Fruit fly (Drosophila melanogaster) whole organism, embryonic: ENCODE data around the gene Sb.

ENCODE experiments used
- Ada2b ChIP-seq: fragments of 200-800 bp; sonication (Bioruptor generic); IDR thresholded peaks from 2 replicates; pipeline ENCODE4 v1.3.6; 2022; ENCODE audit warnings: missing biosample characterization, missing genetic modification characterization
- Aef1 ChIP-seq: fragments of 200-800 bp; sonication (Bioruptor generic); IDR thresholded peaks from 3 replicates; pipeline ENCODE4 v1.3.6; 2022; ENCODE audit warnings: missing biosample characterization, missing genetic modification characterization
- B-H1 ChIP-seq: fragments of 200-800 bp; sonication (Bioruptor generic); IDR thresholded peaks from 3 replicates; pipeline ENCODE4 v1.3.6; 2022; ENCODE audit warnings: missing biosample characterization, missing genetic modification characterization
- CG10267 ChIP-seq: fragments of 200-800 bp; sonication (Bioruptor generic); optimal IDR thresholded peaks from 2 replicates; lab custom pipeline; 2018; ENCODE audit warnings: missing biosample characterization, mild to moderate bottlenecking, missing genetic modification characterization, moderate library complexity
- CG10462 ChIP-seq: fragments of 200-800 bp; sonication (Bioruptor generic); optimal IDR thresholded peaks from 2 replicates; lab custom pipeline; 2016; ENCODE audit warnings: missing biosample characterization, missing genetic modification characterization
- CG11560 ChIP-seq: fragments of 200-800 bp; sonication (Bioruptor generic); IDR thresholded peaks from 3 replicates; pipeline ENCODE4 v1.3.6; 2022; ENCODE audit warnings: missing biosample characterization, missing genetic modification characterization
- CG11723 ChIP-seq: fragments of 200-800 bp; sonication (Bioruptor generic); optimal IDR thresholded peaks from 2 replicates; lab custom pipeline; 2017; ENCODE audit warnings: missing biosample characterization, mild to moderate bottlenecking, missing genetic modification characterization
- CG1233 ChIP-seq: fragments of 200-800 bp; sonication (Bioruptor generic); optimal IDR thresholded peaks from 4 replicates; lab custom pipeline; 2018; ENCODE audit warnings: missing biosample characterization, mild to moderate bottlenecking, missing genetic modification characterization
- CG12659 ChIP-seq: fragments of 200-800 bp; sonication (Bioruptor generic); optimal IDR thresholded peaks from 3 replicates; lab custom pipeline; 2017; ENCODE audit warnings: mild to moderate bottlenecking, missing biosample characterization, missing genetic modification reagents, missing genetic modification characterization
- CG12769 ChIP-seq: fragments of 200-800 bp; sonication (Bioruptor generic); optimal IDR thresholded peaks from 2 replicates; lab custom pipeline; 2019; ENCODE audit warnings: missing biosample characterization, mild to moderate bottlenecking, missing genetic modification characterization, moderate library complexity
- CG14014 ChIP-seq: fragments of 200-800 bp; sonication (Bioruptor generic); IDR thresholded peaks from 2 replicates; pipeline ENCODE4 v1.3.6; 2022; ENCODE audit warnings: missing biosample characterization, missing genetic modification characterization
- CG15011 ChIP-seq: fragments of 200-800 bp; sonication (Bioruptor generic); optimal IDR thresholded peaks from 3 replicates; lab custom pipeline; 2018; ENCODE audit warnings: missing biosample characterization, mild to moderate bottlenecking, missing genetic modification characterization
- CG1603 ChIP-seq: fragments of 200-800 bp; sonication (Bioruptor generic); optimal IDR thresholded peaks from 2 replicates; lab custom pipeline; 2019; ENCODE audit warnings: missing biosample characterization, mild to moderate bottlenecking, missing genetic modification characterization, moderate library complexity
- CG17361 ChIP-seq: fragments of 200-800 bp; sonication (Bioruptor generic); IDR thresholded peaks from 3 replicates; pipeline ENCODE4 v1.3.6; 2022; ENCODE audit warnings: missing biosample characterization, missing genetic modification characterization
- CG34376 ChIP-seq: fragments of 200-800 bp; sonication (Bioruptor generic); optimal IDR thresholded peaks from 2 replicates; lab custom pipeline; 2018; ENCODE audit warnings: missing biosample characterization, mild to moderate bottlenecking, missing genetic modification characterization
- CG4424 ChIP-seq: fragments of 200-800 bp; sonication (Bioruptor generic); optimal IDR thresholded peaks from 3 replicates; lab custom pipeline; 2016; ENCODE audit warnings: missing biosample characterization, missing genetic modification characterization
- CG6791 ChIP-seq: fragments of 200-800 bp; sonication (Bioruptor generic); IDR thresholded peaks from 3 replicates; pipeline ENCODE4 v1.3.6; 2022; ENCODE audit warnings: missing biosample characterization, missing genetic modification characterization; ENCODE audit not compliant: partially characterized antibody
- CG7271 ChIP-seq: fragments of 200-800 bp; sonication (Bioruptor generic); optimal IDR thresholded peaks from 2 replicates; lab custom pipeline; 2018; ENCODE audit warnings: missing biosample characterization, mild to moderate bottlenecking, missing genetic modification characterization, moderate library complexity
- Dad ChIP-seq: fragments of 200-800 bp; sonication (Bioruptor generic); optimal IDR thresholded peaks from 3 replicates; lab custom pipeline; 2016; ENCODE audit warnings: missing biosample characterization, missing genetic modification characterization
- HLH4C ChIP-seq: fragments of 200-800 bp; sonication (Bioruptor generic); IDR thresholded peaks from 3 replicates; pipeline ENCODE4 v1.3.6; 2022; ENCODE audit warnings: missing biosample characterization, missing genetic modification characterization; ENCODE audit not compliant: partially characterized antibody
- Med ChIP-seq: fragments of 200-800 bp; sonication (Bioruptor generic); peaks from one replicate; lab custom pipeline; 2016; ENCODE audit warnings: missing biosample characterization, missing genetic modification characterization, mild to moderate bottlenecking, inconsistent platforms, moderate library complexity
- NFAT ChIP-seq: fragments of 200-800 bp; sonication (Bioruptor generic); IDR thresholded peaks from 2 replicates; pipeline ENCODE4 v1.3.6; 2022; ENCODE audit warnings: missing biosample characterization, missing genetic modification characterization
- Neu2 ChIP-seq: fragments of 200-800 bp; sonication (Bioruptor generic); optimal IDR thresholded peaks from 3 replicates; lab custom pipeline; 2016; ENCODE audit warnings: missing biosample characterization, missing genetic modification characterization, borderline replicate concordance
- Opbp ChIP-seq: fragments of 200-800 bp; sonication (Bioruptor generic); IDR thresholded peaks from 3 replicates; pipeline ENCODE4 v1.3.6; 2022; ENCODE audit warnings: missing biosample characterization, missing genetic modification characterization; ENCODE audit not compliant: partially characterized antibody
- Optix ChIP-seq: fragments of 200-800 bp; sonication (Bioruptor generic); IDR thresholded peaks from 3 replicates; pipeline ENCODE4 v1.3.6; 2022; ENCODE audit warnings: missing biosample characterization, missing genetic modification characterization
- Poxn ChIP-seq: fragments of 200-800 bp; sonication (Bioruptor generic); IDR thresholded peaks from 2 replicates; pipeline ENCODE4 v1.3.6; 2022; ENCODE audit warnings: missing biosample characterization, missing genetic modification characterization
- Scr ChIP-seq: fragments of 200-800 bp; sonication (Bioruptor generic); IDR thresholded peaks from 2 replicates; pipeline ENCODE4 v1.3.6; 2022; ENCODE audit warnings: missing biosample characterization, missing genetic modification characterization; ENCODE audit not compliant: partially characterized antibody
- Sox100B ChIP-seq: fragments of 200-800 bp; sonication (Bioruptor generic); optimal IDR thresholded peaks from 3 replicates; lab custom pipeline; 2018; ENCODE audit warnings: missing biosample characterization, mild to moderate bottlenecking, missing genetic modification characterization
- Ssrp ChIP-seq: fragments of 200-800 bp; sonication (Bioruptor generic); optimal IDR thresholded peaks from 2 replicates; lab custom pipeline; 2018; ENCODE audit warnings: missing biosample characterization, mild to moderate bottlenecking, missing genetic modification characterization, moderate library complexity
- Trl ChIP-seq, 3 experiments: fragments of >200 bp in 2 of 3; fragments of 200-800 bp in 1 of 3; sonication (Bioruptor generic) in 1 of 3; optimal IDR thresholded peaks; 2 replicates in 1 of 3; 3 replicates in 2 of 3; lab custom pipeline; 2016 to 2017; ENCODE audit warnings: missing biosample characterization in 1 of 3, missing genetic modification characterization in 1 of 3
- ab ChIP-seq: fragments of 200-800 bp; sonication (Bioruptor generic); optimal IDR thresholded peaks from 2 replicates; lab custom pipeline; 2016; ENCODE audit warnings: missing biosample characterization, missing genetic modification characterization
- chif ChIP-seq, 2 experiments: fragments of 200-800 bp; sonication (Bioruptor generic); optimal IDR thresholded peaks; 3 replicates each; lab custom pipeline; 2016; ENCODE audit warnings: missing biosample characterization in 2 of 2, missing genetic modification characterization in 2 of 2
- crol ChIP-seq: fragments of 200-800 bp; sonication (Bioruptor generic); IDR thresholded peaks from 2 replicates; pipeline ENCODE4 v1.3.6; 2022; ENCODE audit warnings: missing biosample characterization, missing genetic modification characterization
- da ChIP-seq: fragments of 200-800 bp; sonication (Bioruptor generic); optimal IDR thresholded peaks from 2 replicates; lab custom pipeline; 2016; ENCODE audit warnings: missing biosample characterization, missing genetic modification characterization
- dm ChIP-seq: fragments of 200-800 bp; sonication (Bioruptor generic); optimal IDR thresholded peaks from 3 replicates; lab custom pipeline; 2016; ENCODE audit warnings: missing biosample characterization, missing genetic modification characterization
- eyg ChIP-seq: fragments of 200-800 bp; sonication (Bioruptor generic); optimal IDR thresholded peaks from 3 replicates; lab custom pipeline; 2016; ENCODE audit warnings: missing biosample characterization, missing genetic modification characterization
- fd3F ChIP-seq: fragments of 200-800 bp; sonication (Bioruptor generic); optimal IDR thresholded peaks from 2 replicates; lab custom pipeline; 2018; ENCODE audit warnings: missing biosample characterization, mild to moderate bottlenecking, missing genetic modification characterization, moderate library complexity
- fru ChIP-seq: fragments of >200 bp; optimal IDR thresholded peaks from 2 replicates; lab custom pipeline; 2017
- gfzf ChIP-seq: fragments of 200-800 bp; sonication (Bioruptor generic); optimal IDR thresholded peaks from 2 replicates; lab custom pipeline; 2016; ENCODE audit warnings: missing biosample characterization, mild to moderate bottlenecking, missing genetic modification characterization, moderate library complexity
- insv ChIP-seq, 2 experiments: fragments of 200-800 bp; sonication (Bioruptor generic); optimal IDR thresholded peaks; 3 replicates each; lab custom pipeline; 2016 to 2018; ENCODE audit warnings: missing biosample characterization in 2 of 2, missing genetic modification characterization in 2 of 2
- pb ChIP-seq: fragments of 200-800 bp; sonication (Bioruptor generic); optimal IDR thresholded peaks from 3 replicates; lab custom pipeline; 2016; ENCODE audit warnings: missing biosample characterization, missing genetic modification characterization
- peb ChIP-seq: fragments of 200-800 bp; sonication (Bioruptor generic); IDR thresholded peaks from 2 replicates; pipeline ENCODE4 v1.3.6; 2022; ENCODE audit warnings: missing biosample characterization, missing genetic modification characterization
- pita ChIP-seq: fragments of 200-800 bp; sonication (Bioruptor generic); optimal IDR thresholded peaks from 2 replicates; lab custom pipeline; 2017; ENCODE audit warnings: missing biosample characterization, mild to moderate bottlenecking, missing genetic modification characterization
- pnt ChIP-seq: fragments of 200-800 bp; sonication (Bioruptor generic); optimal IDR thresholded peaks from 3 replicates; lab custom pipeline; 2016; ENCODE audit warnings: missing biosample characterization, missing genetic modification characterization
- sug ChIP-seq: fragments of 200-800 bp; optimal IDR thresholded peaks from 2 replicates; lab custom pipeline; 2019; ENCODE audit warnings: missing biosample characterization, mild to moderate bottlenecking, missing genetic modification characterization, moderate library complexity
- usp ChIP-seq: fragments of >200 bp; optimal IDR thresholded peaks from 2 replicates; lab custom pipeline; 2017; ENCODE audit warnings: missing biosample characterization, missing genetic modification characterization
- vfl ChIP-seq: fragments of 200-800 bp; sonication (Bioruptor generic); optimal IDR thresholded peaks from 2 replicates; lab custom pipeline; 2016; ENCODE audit warnings: missing biosample characterization, missing genetic modification characterization
- z ChIP-seq: fragments of 200-800 bp; sonication (Bioruptor generic); IDR thresholded peaks from 3 replicates; pipeline ENCODE4 v1.3.6; 2022; ENCODE audit warnings: missing biosample characterization, missing genetic modification characterization
- zen2 ChIP-seq: fragments of 200-800 bp; sonication (Bioruptor generic); IDR thresholded peaks from 3 replicates; pipeline ENCODE4 v1.3.6; 2022; ENCODE audit warnings: missing biosample characterization, missing genetic modification characterization; ENCODE audit not compliant: partially characterized antibody

The Sb gene

DNA sequence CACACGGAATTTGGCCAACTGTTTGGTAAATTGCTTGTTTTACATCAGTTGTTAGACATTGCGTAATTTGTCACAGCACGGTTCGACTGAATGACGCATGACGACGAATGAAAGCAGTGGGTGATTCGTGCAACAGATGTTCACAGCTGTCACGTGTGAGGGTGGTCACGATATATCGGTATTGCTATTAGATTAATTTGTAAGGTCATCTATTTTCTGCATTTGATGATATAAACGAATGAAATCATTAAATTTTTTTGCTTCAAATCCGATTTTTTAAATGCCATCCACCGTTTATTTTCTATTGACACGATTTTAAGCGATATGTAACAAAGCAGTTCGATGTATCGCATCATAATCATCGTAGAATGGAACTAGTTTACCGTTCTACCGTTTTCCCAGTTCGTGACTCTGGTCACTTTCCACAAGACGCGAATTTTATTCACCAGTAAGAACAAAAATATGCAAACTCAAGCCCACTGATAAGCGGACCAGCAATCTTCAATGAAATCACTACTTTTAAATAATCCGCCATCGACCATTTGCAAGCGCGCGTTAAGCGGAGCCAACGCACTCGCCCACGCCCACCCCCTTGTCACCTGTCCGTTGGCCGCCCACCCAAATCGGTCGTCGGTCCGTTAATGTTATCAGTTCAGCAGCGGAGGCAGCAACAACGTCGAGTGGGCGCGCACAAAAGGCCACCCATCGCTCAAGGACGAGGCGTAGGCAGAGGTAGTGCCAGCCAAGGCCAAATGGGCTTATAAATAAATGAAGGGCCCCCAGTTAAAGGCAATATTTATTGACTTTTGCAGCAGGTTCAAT is 30.9 kb downstream of the Sb start, which contains the start of the genes Mic26-27 and CG5916 (continued):
- peak; percentile 71 for TF ChIP-seq pb (GFP tag; lab: Kevin White, UChicago)
- TF ChIP-seq CG11560: peak; percentile 51; the same call in 2 of the 3 replicates
- peak; percentile 42 for TF ChIP-seq Neu2 (GFP tag; lab: Kevin White, UChicago)
- peak; percentile 35; the same call in 1 of the 2 replicates for TF ChIP-seq CG14014 (GFP tag; lab: Robert Waterston, UW)
- TF ChIP-seq Ada2b (GFP tag; lab: Robert Waterston, UW): peak; percentile 83
- TF ChIP-seq Poxn (GFP tag; lab: Robert Waterston, UW): no peak
- no peak for TF ChIP-seq CG15011 (GFP tag; lab: Kevin White, UChicago)
- TF ChIP-seq eyg (GFP tag; lab: Kevin White, UChicago): peak; percentile 67
- TF ChIP-seq crol (GFP tag; lab: Robert Waterston, UW): no peak
- peak; percentile 90 for TF ChIP-seq da (GFP tag; lab: Kevin White, UChicago)
- peak; percentile 64 for TF ChIP-seq vfl (GFP tag; lab: Kevin White, UChicago)
- TF ChIP-seq CG6791 (GFP tag; lab: Robert Waterston, UW): peak; percentile 98
- peak in 1 of 2 experiments; percentile 0 for TF ChIP-seq Trl (optimal IDR thresholded peaks at IDR 0.05; lab: Kevin White, UChicago)
- TF ChIP-seq Trl (GFP tag; optimal IDR thresholded peaks at IDR 0.05; lab: Kevin White, UChicago): peak; percentile 85
- peak; percentile 89 for TF ChIP-seq Optix (GFP tag; lab: Robert Waterston, UW)
- peak; percentile 98 for TF ChIP-seq zen2 (GFP tag; lab: Robert Waterston, UW)
- peak; percentile 82 for TF ChIP-seq CG12659
- no peak for TF ChIP-seq Sox100B (GFP tag; lab: Kevin White, UChicago)
- TF ChIP-seq CG1603 (tag; lab: Kevin White, UChicago): peak; percentile 92
- peak; percentile 100 for TF ChIP-seq HLH4C (GFP tag; lab: Robert Waterston, UW)
- TF ChIP-seq dm (GFP tag; lab: Kevin White, UChicago): peak; percentile 95
- TF ChIP-seq CG12769 (tag; lab: Kevin White, UChicago): no peak
- no peak for TF ChIP-seq pita
- no peak for TF ChIP-seq sug (tag; lab: Kevin White, UChicago)
- peak; percentile 85 to 87 for TF ChIP-seq chif (GFP tag; optimal IDR thresholded peaks at IDR 0.05; lab: Kevin White, UChicago)
- no peak for TF ChIP-seq z (GFP tag; lab: Robert Waterston, UW)
- TF ChIP-seq CG11723 (GFP tag; lab: Kevin White, UChicago): no peak
- TF ChIP-seq Aef1 (GFP tag; lab: Robert Waterston, UW): peak; percentile 88
- TF ChIP-seq CG1233 (GFP tag; lab: Kevin White, UChicago): no peak
- TF ChIP-seq fru (lab: Kevin White, UChicago): no peak
- TF ChIP-seq ab: peak; percentile 82
- TF ChIP-seq insv (GFP tag; optimal IDR thresholded peaks at IDR 0.05; lab: Kevin White, UChicago): peak in 1 of 2 experiments; percentile 8
- TF ChIP-seq CG17361 (GFP tag; lab: Robert Waterston, UW): no peak; the same call in 1 of the 3 replicates
- peak; percentile 69 for TF ChIP-seq CG10267 (tag; lab: Kevin White, UChicago)
- TF ChIP-seq Med (GFP tag; lab: Kevin White, UChicago): peak; percentile 95
- peak; percentile 83 for TF ChIP-seq pnt (GFP tag; lab: Kevin White, UChicago)
- TF ChIP-seq Scr (GFP tag; lab: Robert Waterston, UW): peak; percentile 99
- peak; percentile 78 for TF ChIP-seq CG4424
- TF ChIP-seq peb (GFP tag; lab: Robert Waterston, UW): peak; percentile 49; the same call in 1 of the 2 replicates
- no peak for TF ChIP-seq usp (GFP tag; lab: Kevin White, UChicago)
- TF ChIP-seq NFAT (GFP tag; lab: Robert Waterston, UW): peak; percentile 82
- TF ChIP-seq CG7271 (tag; lab: Kevin White, UChicago): no peak
- peak; percentile 88 for TF ChIP-seq Ssrp (tag; lab: Kevin White, UChicago)
- TF ChIP-seq CG10462: peak; percentile 11
- TF ChIP-seq CG34376: peak; percentile 28
- TF ChIP-seq B-H1 (GFP tag; lab: Robert Waterston, UW): peak; percentile 75
- TF ChIP-seq fd3F (GFP tag; lab: Kevin White, UChicago): peak; percentile 1
- peak; percentile 98 for TF ChIP-seq Opbp (GFP tag; lab: Robert Waterston, UW)
- TF ChIP-seq gfzf (GFP tag; lab: Kevin White, UChicago): peak; percentile 92
- TF ChIP-seq Dad (GFP tag; lab: Kevin White, UChicago): peak; percentile 64
